Fruit fly (Drosophila melanogaster) whole organism, wandering third instar larva: ENCODE measurements around the gene ssp2.

Experiments used
- CG9705 ChIP-seq: fragments of 200-800 bp; sonication (Bioruptor generic); optimal IDR thresholded peaks from 2 replicates; lab custom pipeline; 2018; ENCODE audit warnings: missing biosample characterization, mild to moderate bottlenecking, missing genetic modification characterization
- Dif ChIP-seq: fragments of 200-275, 200-300 bp; sonication (Bioruptor generic); optimal IDR thresholded peaks from 2 replicates; lab custom pipeline; 2018; ENCODE audit warnings: missing biosample characterization, missing genetic modification characterization; ENCODE audit not compliant: partially characterized antibody
- Jra ChIP-seq: sonication (Bioruptor generic); optimal IDR thresholded peaks from 2 replicates; lab custom pipeline; 2016; ENCODE audit warnings: missing biosample characterization, missing genetic modification characterization
- Sp1 ChIP-seq: fragments of 200-800 bp; sonication (Bioruptor generic); optimal IDR thresholded peaks from 3 replicates; lab custom pipeline; 2019; ENCODE audit warnings: missing biosample characterization, mild to moderate bottlenecking, missing genetic modification characterization, moderate library complexity
- br ChIP-seq: fragments of 200-800 bp; sonication (Bioruptor generic); optimal IDR thresholded peaks from 2 replicates; lab custom pipeline; 2016; ENCODE audit warnings: missing biosample characterization, missing genetic modification characterization
- dl ChIP-seq, 2 experiments: fragments of 175-275, 200-275 bp in 1 of 2; fragments of 200-275 bp in 1 of 2; sonication (Bioruptor generic); optimal IDR thresholded peaks; lab custom pipeline; 2018; ENCODE audit warnings: mild to moderate bottlenecking in 2 of 2, missing biosample characterization in 2 of 2, missing genetic modification characterization in 2 of 2, moderate library complexity in 2 of 2; ENCODE audit not compliant: partially characterized antibody in 2 of 2, insufficient read depth in 1 of 2
- fru ChIP-seq: fragments of 200-800 bp; sonication (Bioruptor generic); optimal IDR thresholded peaks from 3 replicates; lab custom pipeline; 2016; ENCODE audit warnings: missing biosample characterization, mild to moderate bottlenecking, missing genetic modification characterization
- h ChIP-seq: fragments of 200-800 bp; sonication (Bioruptor generic); optimal IDR thresholded peaks from 3 replicates; lab custom pipeline; 2016; ENCODE audit warnings: missing biosample characterization, mild to moderate bottlenecking, missing genetic modification characterization
- pan ChIP-seq: fragments of >200 bp; optimal IDR thresholded peaks from 2 replicates; lab custom pipeline; 2017
- psq ChIP-seq: fragments of 200-800 bp; sonication (Bioruptor generic); optimal IDR thresholded peaks from 3 replicates; lab custom pipeline; 2017; ENCODE audit warnings: missing biosample characterization, mild to moderate bottlenecking, missing genetic modification characterization, moderate library complexity

DNA sequence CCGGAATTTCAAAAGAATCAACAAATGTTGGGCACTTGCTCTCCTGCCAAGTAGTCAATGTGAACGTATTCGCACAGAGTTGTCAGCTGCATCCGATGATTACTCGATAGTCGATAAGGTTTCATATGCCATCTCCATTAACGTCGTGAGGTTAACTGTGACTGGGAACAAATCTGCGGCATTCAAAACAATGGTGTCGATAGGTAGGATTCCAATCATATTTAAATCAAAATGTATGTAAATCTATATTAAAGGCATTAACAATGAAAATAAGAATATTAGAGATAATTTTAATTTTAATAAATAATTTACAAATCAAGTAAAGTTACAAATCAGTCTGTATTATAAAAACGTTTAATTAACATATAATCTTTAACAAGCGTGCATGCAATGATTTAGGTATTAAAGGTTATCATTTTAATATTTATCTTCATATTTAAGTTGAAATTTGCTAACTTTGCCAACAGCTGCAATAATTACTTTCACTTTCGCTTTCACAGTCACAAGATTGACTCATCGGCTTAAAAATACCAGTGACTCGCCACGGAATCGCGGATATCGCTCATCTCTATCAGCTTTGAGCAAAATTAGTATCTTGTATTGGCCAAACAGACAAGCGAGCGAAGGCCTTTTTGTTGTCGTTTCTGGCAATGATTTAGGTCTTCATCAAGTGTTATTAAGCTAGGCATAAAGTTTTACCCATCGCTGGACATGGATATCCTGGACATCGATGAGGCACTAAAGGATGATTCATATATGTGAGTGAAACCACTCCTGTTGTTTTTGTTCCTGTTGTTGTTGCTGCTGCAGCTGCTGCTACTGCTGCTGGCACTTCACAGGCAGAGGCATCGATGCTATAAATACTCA lies at the start of gene ssp2, which contains the start of the genes Meics and Nxf3:
- TF ChIP-seq CG9705 (GFP tag; lab: Kevin White, UChicago) (no peak), fru (GFP tag; lab: Kevin White, UChicago) (no peak), dl (GFP tag; optimal IDR thresholded peaks at IDR 0.05; lab: Kevin White, UChicago; ENCODE audit: insufficient read depth in 1 of 2, partially characterized antibody in 2 of 2) (no peak), h (GFP tag; lab: Kevin White, UChicago) (no peak), Jra (GFP tag; lab: Kevin White, UChicago) (peak; percentile 48), pan (lab: Kevin White, UChicago) (no peak), Dif (GFP tag; lab: Kevin White, UChicago) (no peak), psq (GFP tag; lab: Kevin White, UChicago) (no peak), br (GFP tag; lab: Kevin White, UChicago) (no peak), Sp1 (no peak)
